Fruit fly (Drosophila melanogaster) whole organism, pupa: Measurements from ENCODE around the gene CG11617.

ENCODE experiments used
- CG13204 ChIP-seq: fragments of 200-800 bp; sonication (Bioruptor generic); optimal IDR thresholded peaks from 2 replicates; lab custom pipeline; 2018; ENCODE audit warnings: missing biosample characterization, mild to moderate bottlenecking, missing genetic modification characterization, moderate library complexity
- CG14655 ChIP-seq: fragments of 200-800 bp; sonication (Bioruptor generic); optimal IDR thresholded peaks from 3 replicates; lab custom pipeline; 2017; ENCODE audit warnings: mild to moderate bottlenecking, missing biosample characterization, missing genetic modification reagents, missing genetic modification characterization
- CG15710 ChIP-seq: fragments of 200-800 bp; sonication (Bioruptor generic); optimal IDR thresholded peaks from 2 replicates; lab custom pipeline; 2018; ENCODE audit warnings: missing biosample characterization, mild to moderate bottlenecking, missing genetic modification characterization, moderate library complexity
- CG17806 ChIP-seq: fragments of 200-800 bp; sonication (Bioruptor generic); optimal IDR thresholded peaks from 2 replicates; lab custom pipeline; 2018; ENCODE audit warnings: missing biosample characterization, mild to moderate bottlenecking, missing genetic modification characterization, moderate library complexity
- CG32121 ChIP-seq: fragments of 200-800 bp; sonication (Bioruptor generic); IDR thresholded peaks from 2 replicates; pipeline ENCODE4 v1.3.6; 2022; ENCODE audit warnings: missing biosample characterization, missing genetic modification characterization
- CG8159 ChIP-seq: fragments of 200-800 bp; sonication (Bioruptor generic); optimal IDR thresholded peaks from 3 replicates; lab custom pipeline; 2018; ENCODE audit warnings: missing biosample characterization, mild to moderate bottlenecking, missing genetic modification characterization, moderate library complexity
- CG8301 ChIP-seq: fragments of 200-800 bp; sonication (Bioruptor generic); optimal IDR thresholded peaks from 2 replicates; lab custom pipeline; 2018; ENCODE audit warnings: missing biosample characterization, mild to moderate bottlenecking, missing genetic modification characterization
- CG9948 ChIP-seq: fragments of 200-800 bp; sonication (Bioruptor generic); optimal IDR thresholded peaks from 2 replicates; lab custom pipeline; 2018; ENCODE audit warnings: missing biosample characterization, mild to moderate bottlenecking, missing genetic modification characterization, moderate library complexity
- D1 ChIP-seq: fragments of 200-800 bp; sonication (Bioruptor generic); optimal IDR thresholded peaks from 2 replicates; lab custom pipeline; 2018; ENCODE audit warnings: missing biosample characterization, mild to moderate bottlenecking, missing genetic modification characterization, moderate library complexity
- EcR ChIP-seq: fragments of 200-800 bp; sonication (Bioruptor generic); optimal IDR thresholded peaks from 3 replicates; lab custom pipeline; 2019; ENCODE audit warnings: missing biosample characterization, missing genetic modification characterization, mild to moderate bottlenecking, moderate library complexity, missing genetic modification reagents
- Ets98B ChIP-seq: fragments of 200-800 bp; sonication (Bioruptor generic); IDR thresholded peaks from 2 replicates; pipeline ENCODE4 v1.3.6; 2022; ENCODE audit warnings: missing biosample characterization, missing genetic modification characterization
- Pif1A ChIP-seq: fragments of 200-800 bp; sonication (Bioruptor generic); optimal IDR thresholded peaks from 3 replicates; lab custom pipeline; 2016; ENCODE audit warnings: missing biosample characterization, missing genetic modification characterization
- Pif1B ChIP-seq: fragments of 200-800 bp; sonication (Bioruptor generic); optimal IDR thresholded peaks from 3 replicates; lab custom pipeline; 2016; ENCODE audit warnings: missing biosample characterization, missing genetic modification characterization
- rn ChIP-seq: fragments of 200-800 bp; sonication (Bioruptor generic); IDR thresholded peaks from 2 replicates; pipeline ENCODE4 v1.3.6; 2022; ENCODE audit warnings: missing biosample characterization, missing genetic modification characterization

DNA sequence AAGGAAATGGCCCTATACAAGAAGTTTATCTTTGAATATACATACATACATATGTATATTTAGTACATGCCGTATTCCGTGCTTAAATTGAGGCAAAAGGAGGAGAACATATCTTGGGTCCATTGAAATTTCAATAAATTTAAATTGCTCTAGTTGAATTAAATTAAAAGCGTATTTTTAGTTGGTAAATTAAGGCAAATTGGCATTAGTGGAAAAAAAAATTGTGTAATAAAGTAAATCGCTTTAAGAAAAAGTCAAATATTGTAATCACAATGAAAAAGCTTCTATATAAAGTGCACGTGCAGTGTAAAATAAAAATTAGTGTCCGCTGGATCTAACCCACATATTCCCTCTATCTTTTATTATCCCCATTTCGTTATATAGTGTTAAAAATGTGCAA, 44.9 kb downstream of the CG11617 start:
- no peak for TF ChIP-seq EcR (GFP tag; lab: Kevin White, UChicago)
- no peak for TF ChIP-seq CG8301
- TF ChIP-seq CG13204, result no peak
- TF ChIP-seq Pif1A (GFP tag; lab: Kevin White, UChicago), result no peak
- no peak for TF ChIP-seq CG32121 (GFP tag; lab: Robert Waterston, UW)
- TF ChIP-seq CG14655 (GFP tag; lab: Kevin White, UChicago), result no peak
- peak; percentile 10 for TF ChIP-seq CG9948 (tag; lab: Kevin White, UChicago)
- no peak for TF ChIP-seq CG15710 (tag; lab: Kevin White, UChicago)
- TF ChIP-seq rn, result no peak
- TF ChIP-seq Pif1B (GFP tag; lab: Kevin White, UChicago), result no peak
- TF ChIP-seq CG17806 (tag; lab: Kevin White, UChicago), result no peak
- no peak for TF ChIP-seq CG8159 (tag; lab: Kevin White, UChicago)
- TF ChIP-seq D1 (tag; lab: Kevin White, UChicago), result peak; percentile 59
- TF ChIP-seq Ets98B (GFP tag; lab: Robert Waterston, UW), result no peak
